Worm (Caenorhabditis elegans) whole organism, late embryonic: ENCODE results near the gene T13C5.9.

Source experiments
- T23F11.4 ChIP-seq: fragments of 200-800 bp; sonication (Bioruptor generic); optimal IDR thresholded peaks from 2 replicates; lab custom pipeline; 2018; ENCODE audit warnings: mild to moderate bottlenecking, missing genetic modification characterization, missing compliant biosample characterization
- ceh-19 ChIP-seq: fragments of 200-800 bp; sonication (Bioruptor generic); optimal IDR thresholded peaks from 2 replicates; lab custom pipeline; 2018; ENCODE audit warnings: mild to moderate bottlenecking, missing genetic modification characterization, missing compliant biosample characterization
- dmd-4 ChIP-seq: sonication (generic microtip); optimal IDR thresholded peaks from 2 replicates; lab custom pipeline; 2016; ENCODE audit warnings: borderline replicate concordance, missing genetic modification characterization, missing compliant biosample characterization
- pha-4 ChIP-seq: fragments of 150-350 bp; optimal IDR thresholded peaks from 2 replicates; lab custom pipeline; 2018; ENCODE audit warnings: missing biosample characterization, missing genetic modification reagents, missing genetic modification characterization
- pros-1 ChIP-seq: fragments of 150-350 bp; optimal IDR thresholded peaks from 2 replicates; lab custom pipeline; 2014; ENCODE audit warnings: missing biosample characterization, missing genetic modification reagents, missing genetic modification characterization
- tbx-2 ChIP-seq: sonication (generic microtip); optimal IDR thresholded peaks from 2 replicates; lab custom pipeline; 2016; ENCODE audit warnings: missing genetic modification characterization, missing compliant biosample characterization
- unc-55 ChIP-seq: sonication (generic microtip); optimal IDR thresholded peaks from 2 replicates; lab custom pipeline; 2017; ENCODE audit warnings: missing biosample characterization, missing genetic modification reagents, missing genetic modification characterization

DNA sequence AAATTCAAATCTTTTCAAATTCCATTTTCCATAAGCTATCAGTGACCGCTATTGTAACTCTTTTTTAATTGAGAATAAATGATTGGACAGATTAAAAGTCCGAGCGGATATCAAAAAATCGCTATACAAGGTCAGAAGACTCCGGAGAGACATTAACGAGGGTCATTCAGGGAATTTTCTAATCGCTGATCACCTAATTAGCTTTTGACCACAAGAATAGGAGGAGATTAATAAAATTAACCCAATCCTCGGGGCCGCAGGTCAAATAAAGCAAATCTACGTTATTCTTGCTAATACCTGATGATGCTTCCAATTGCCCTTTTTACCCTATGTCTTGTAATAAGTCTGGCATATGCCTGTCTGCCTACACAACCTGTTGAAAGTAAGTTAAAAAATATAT, 16.4 kb upstream of the T13C5.9 start, which contains the start of gene T25B2.1:
- no peak for TF ChIP-seq T23F11.4 (GFP tag; lab: Kevin White, UChicago)
- no peak for TF ChIP-seq unc-55 (GFP tag; lab: Kevin White, UChicago)
- no peak for TF ChIP-seq ceh-19 (GFP tag; lab: Kevin White, UChicago)
- TF ChIP-seq pros-1 (tag; lab: Kevin White, UChicago) = no peak
- no peak for TF ChIP-seq pha-4 (tag; lab: Kevin White, UChicago)
- TF ChIP-seq tbx-2 = no peak
- no peak for TF ChIP-seq dmd-4 (tag; lab: Kevin White, UChicago)
